Worm (Caenorhabditis elegans) whole organism, early embryonic: Measurements from ENCODE around the gene C15B12.1.

ENCODE experiments used
- B0310.2 ChIP-seq: sonication (generic microtip); optimal IDR thresholded peaks from 2 replicates; lab custom pipeline; 2016; ENCODE audit warnings: mild to moderate bottlenecking, missing genetic modification characterization, missing compliant biosample characterization
- aly-1 ChIP-seq: sonication (generic microtip); optimal IDR thresholded peaks from 2 replicates; lab custom pipeline; 2016; ENCODE audit warnings: missing genetic modification characterization, missing compliant biosample characterization
- ama-1 ChIP-seq: fragments of 150-350 bp; optimal IDR thresholded peaks from 2 replicates; lab custom pipeline; 2014
- ceh-13 ChIP-seq: fragments of 200-800 bp; sonication (Bioruptor generic); optimal IDR thresholded peaks from 2 replicates; lab custom pipeline; 2018; ENCODE audit warnings: mild to moderate bottlenecking, missing genetic modification characterization, missing compliant biosample characterization
- ets-7 ChIP-seq: sonication (generic microtip); optimal IDR thresholded peaks from 2 replicates; lab custom pipeline; 2016; ENCODE audit warnings: missing genotype, missing genetic modification characterization, missing compliant biosample characterization
- flt-1 ChIP-seq: fragments of 200-800 bp; sonication (Bioruptor generic); IDR thresholded peaks from 2 replicates; pipeline ENCODE4 v1.3.6; 2022; ENCODE audit warnings: missing genetic modification characterization, missing compliant biosample characterization
- hmbx-1 ChIP-seq: sonication (generic microtip); optimal IDR thresholded peaks from 2 replicates; lab custom pipeline; 2016; ENCODE audit warnings: mild to moderate bottlenecking, missing genetic modification characterization, missing compliant biosample characterization
- hmg-4 ChIP-seq: fragments of 200-800 bp; sonication (Bioruptor generic); optimal IDR thresholded peaks from 2 replicates; lab custom pipeline; 2018; ENCODE audit warnings: mild to moderate bottlenecking, missing genetic modification characterization, missing compliant biosample characterization
- pes-1 ChIP-seq: fragments of 200-800 bp; sonication (Bioruptor generic); IDR thresholded peaks from 2 replicates; pipeline ENCODE4 v1.3.6; 2022; ENCODE audit warnings: missing genetic modification reagents, missing genetic modification characterization, missing compliant biosample characterization
- sea-1 ChIP-seq: fragments of 200-800 bp; sonication (Bioruptor generic); conservative IDR thresholded peaks from 2 replicates; pipeline ENCODE4 v1.3.6; 2022; ENCODE audit warnings: missing genetic modification characterization, missing compliant biosample characterization
- tbx-11 ChIP-seq: fragments of 200-800 bp; sonication (Bioruptor generic); IDR thresholded peaks from 2 replicates; pipeline ENCODE4 v1.3.6; 2022; ENCODE audit warnings: missing genetic modification characterization, missing compliant biosample characterization
- tbx-37 ChIP-seq: fragments of 200-800 bp; sonication (Bioruptor generic); conservative IDR thresholded peaks from 2 replicates; pipeline ENCODE4 v1.3.6; 2022; ENCODE audit warnings: missing genetic modification reagents, missing genetic modification characterization, missing compliant biosample characterization
- tra-4 ChIP-seq: sonication (generic microtip); optimal IDR thresholded peaks from 2 replicates; lab custom pipeline; 2017; ENCODE audit warnings: missing genetic modification characterization, missing compliant biosample characterization

DNA sequence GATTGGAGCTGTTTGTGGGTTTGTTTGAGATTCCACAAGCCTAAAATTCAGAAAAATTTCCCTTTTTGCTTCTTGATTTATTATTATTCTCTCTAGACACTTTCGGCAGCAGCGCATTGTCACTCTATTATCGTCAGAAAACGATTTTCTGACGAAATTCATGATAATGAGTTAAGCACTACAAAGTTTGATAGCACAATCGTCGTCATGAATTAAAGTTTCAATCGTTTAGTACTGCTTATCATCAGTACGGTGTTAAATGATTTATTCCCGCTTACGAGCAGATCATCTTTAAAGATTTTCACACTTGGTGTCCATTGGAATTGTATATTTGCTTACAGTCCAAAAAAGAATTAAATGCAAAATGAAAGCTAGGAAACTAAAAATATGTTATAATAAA lies 47.1 kb upstream of the C15B12.1 start:
- TF ChIP-seq B0310.2 (tag; lab: Kevin White, UChicago) (no peak), ama-1 (lab: Kevin White, UChicago) (no peak), tbx-11 (GFP tag; lab: Robert Waterston, UW) (no peak), hmbx-1 (tag; lab: Kevin White, UChicago) (no peak), ets-7 (tag; lab: Kevin White, UChicago) (no peak), hmg-4 (GFP tag; lab: Kevin White, UChicago) (no peak), tra-4 (tag; lab: Kevin White, UChicago) (no peak), pes-1 (GFP tag; lab: Robert Waterston, UW) (no peak), aly-1 (no peak), ceh-13 (no peak), flt-1 (no peak), tbx-37 (GFP tag; lab: Robert Waterston, UW) (no peak), sea-1 (GFP tag; lab: Robert Waterston, UW) (no peak)
